Fruit fly (Drosophila melanogaster) whole organism, embryonic: ENCODE results near the gene ics.
A peak's percentile ranks its signal among the peaks of the same experiment; 100 is the strongest.

Experiments used
- Abd-B ChIP-seq: fragments of 200-800 bp; sonication (Bioruptor generic); optimal IDR thresholded peaks from 2 replicates; lab custom pipeline; 2018; ENCODE audit warnings: missing biosample characterization, mild to moderate bottlenecking, missing genetic modification characterization, moderate library complexity
- CG10321 ChIP-seq: fragments of 200-800 bp; sonication (Bioruptor generic); IDR thresholded peaks from 2 replicates; pipeline ENCODE4 v1.3.6; 2022; ENCODE audit warnings: missing biosample characterization, missing genetic modification characterization
- CG12236 ChIP-seq: fragments of 200-800 bp; sonication (Bioruptor generic); optimal IDR thresholded peaks from 2 replicates; lab custom pipeline; 2016; ENCODE audit warnings: missing biosample characterization, missing genetic modification characterization
- CG14441 ChIP-seq: fragments of 200-800 bp; sonication (Bioruptor generic); IDR thresholded peaks from 2 replicates; pipeline ENCODE4 v1.3.6; 2022; ENCODE audit warnings: missing biosample characterization, missing genetic modification characterization
- CG16813 ChIP-seq: fragments of 200-800 bp; sonication (Bioruptor generic); IDR thresholded peaks from 3 replicates; pipeline ENCODE4 v1.3.6; 2022; ENCODE audit warnings: missing biosample characterization, missing genetic modification characterization; ENCODE audit not compliant: partially characterized antibody
- CG17802 ChIP-seq: fragments of 200-800 bp; sonication (Bioruptor generic); optimal IDR thresholded peaks from 2 replicates; lab custom pipeline; 2018; ENCODE audit warnings: missing biosample characterization, mild to moderate bottlenecking, missing genetic modification characterization, moderate library complexity
- CG2199 ChIP-seq: fragments of 200-800 bp; sonication (Bioruptor generic); IDR thresholded peaks from 3 replicates; pipeline ENCODE4 v1.3.6; 2022; ENCODE audit warnings: missing biosample characterization, missing genetic modification characterization
- CG3065 ChIP-seq: fragments of 200-800 bp; sonication (Bioruptor generic); optimal IDR thresholded peaks from 2 replicates; lab custom pipeline; 2016; ENCODE audit warnings: missing biosample characterization, missing genetic modification characterization
- CG42726 ChIP-seq: fragments of 200-800 bp; sonication (Bioruptor generic); IDR thresholded peaks from 2 replicates; pipeline ENCODE4 v1.3.6; 2022; ENCODE audit warnings: missing biosample characterization, missing genetic modification characterization; ENCODE audit not compliant: partially characterized antibody
- CG4424 ChIP-seq: fragments of 200-800 bp; sonication (Bioruptor generic); optimal IDR thresholded peaks from 3 replicates; lab custom pipeline; 2016; ENCODE audit warnings: missing biosample characterization, missing genetic modification characterization
- CG4617 ChIP-seq: fragments of 200-800 bp; sonication (Bioruptor generic); optimal IDR thresholded peaks from 3 replicates; lab custom pipeline; 2016; ENCODE audit warnings: missing biosample characterization, missing genetic modification characterization, borderline replicate concordance
- CG6654 ChIP-seq: fragments of 200-800 bp; sonication (Bioruptor generic); optimal IDR thresholded peaks from 2 replicates; lab custom pipeline; 2017; ENCODE audit warnings: missing biosample characterization, mild to moderate bottlenecking, missing genetic modification characterization
- CG8290 ChIP-seq, 3 experiments: fragments of 200-800 bp; sonication (Bioruptor generic); optimal IDR thresholded peaks; 2 replicates each; lab custom pipeline; 2016 to 2019; ENCODE audit warnings: missing biosample characterization in 3 of 3, missing genetic modification characterization in 3 of 3, mild to moderate bottlenecking in 2 of 3, moderate library complexity in 1 of 3
- CG9215 ChIP-seq: fragments of 200-800 bp; sonication (Bioruptor generic); IDR thresholded peaks from 2 replicates; pipeline ENCODE4 v1.3.6; 2022; ENCODE audit warnings: missing biosample characterization, missing genetic modification characterization
- CG9817 ChIP-seq: fragments of 200-800 bp; sonication (Bioruptor generic); optimal IDR thresholded peaks from 2 replicates; lab custom pipeline; 2018; ENCODE audit warnings: missing biosample characterization, mild to moderate bottlenecking, missing genetic modification characterization, moderate library complexity
- Chrac-16 ChIP-seq: fragments of 200-800 bp; sonication (Bioruptor generic); optimal IDR thresholded peaks from 3 replicates; lab custom pipeline; 2016; ENCODE audit warnings: missing biosample characterization, missing genetic modification characterization
- Dek ChIP-seq: fragments of 200-800 bp; sonication (Bioruptor generic); optimal IDR thresholded peaks from 3 replicates; lab custom pipeline; 2019; ENCODE audit warnings: missing biosample characterization, mild to moderate bottlenecking, missing genetic modification characterization, moderate library complexity
- Dip3 ChIP-seq: fragments of 200-800 bp; sonication (Bioruptor generic); optimal IDR thresholded peaks from 3 replicates; lab custom pipeline; 2016; ENCODE audit warnings: missing biosample characterization, missing genetic modification characterization
- Drgx ChIP-seq: fragments of 200-800 bp; sonication (Bioruptor generic); IDR thresholded peaks from 2 replicates; pipeline ENCODE4 v1.3.6; 2022; ENCODE audit warnings: missing biosample characterization, missing genetic modification characterization
- E2f2 ChIP-seq: fragments of 200-800 bp; sonication (Bioruptor generic); IDR thresholded peaks from 2 replicates; pipeline ENCODE4 v1.3.6; 2022; ENCODE audit warnings: missing biosample characterization, missing genetic modification characterization
- Ets97D ChIP-seq: fragments of 200-800 bp; sonication (Bioruptor generic); optimal IDR thresholded peaks from 3 replicates; lab custom pipeline; 2016; ENCODE audit warnings: missing biosample characterization, missing genetic modification characterization
- HHEX ChIP-seq: fragments of 200-800 bp; sonication (Bioruptor generic); optimal IDR thresholded peaks from 3 replicates; lab custom pipeline; 2017; ENCODE audit warnings: missing biosample characterization, mild to moderate bottlenecking, missing genetic modification characterization, missing genetic modification reagents
- HLHmδ ChIP-seq: fragments of 200-800 bp; sonication (Bioruptor generic); optimal IDR thresholded peaks from 2 replicates; lab custom pipeline; 2018; ENCODE audit warnings: missing biosample characterization, mild to moderate bottlenecking, missing genetic modification characterization, moderate library complexity
- Jarid2 ChIP-seq: fragments of 200-800 bp; sonication (Bioruptor generic); optimal IDR thresholded peaks from 3 replicates; lab custom pipeline; 2017; ENCODE audit warnings: mild to moderate bottlenecking, missing biosample characterization, missing genetic modification reagents, missing genetic modification characterization
- Lhr ChIP-seq: fragments of 200-800 bp; sonication (Bioruptor generic); optimal IDR thresholded peaks from 3 replicates; lab custom pipeline; 2017; ENCODE audit warnings: mild to moderate bottlenecking, missing biosample characterization, missing genetic modification reagents, missing genetic modification characterization
- MESR4 ChIP-seq: fragments of 200-800 bp; sonication (Bioruptor generic); optimal IDR thresholded peaks from 2 replicates; lab custom pipeline; 2018; ENCODE audit warnings: missing biosample characterization, mild to moderate bottlenecking, missing genetic modification characterization, moderate library complexity
- Poxn ChIP-seq: fragments of 200-800 bp; sonication (Bioruptor generic); IDR thresholded peaks from 2 replicates; pipeline ENCODE4 v1.3.6; 2022; ENCODE audit warnings: missing biosample characterization, missing genetic modification characterization
- abd-A ChIP-seq: fragments of 200-800 bp; sonication (Bioruptor generic); optimal IDR thresholded peaks from 3 replicates; lab custom pipeline; 2019; ENCODE audit warnings: missing biosample characterization, mild to moderate bottlenecking, missing genetic modification characterization, moderate library complexity
- amos ChIP-seq: fragments of 200-800 bp; sonication (Bioruptor generic); IDR thresholded peaks from 2 replicates; pipeline ENCODE4 v1.3.6; 2022; ENCODE audit warnings: missing biosample characterization, missing genetic modification characterization; ENCODE audit not compliant: partially characterized antibody
- bbx ChIP-seq: fragments of 200-800 bp; sonication (Bioruptor generic); IDR thresholded peaks from 2 replicates; pipeline ENCODE4 v1.3.6; 2022; ENCODE audit warnings: missing biosample characterization, missing genetic modification characterization; ENCODE audit not compliant: partially characterized antibody
- chif ChIP-seq, 2 experiments: fragments of 200-800 bp; sonication (Bioruptor generic); optimal IDR thresholded peaks; 3 replicates each; lab custom pipeline; 2016; ENCODE audit warnings: missing biosample characterization in 2 of 2, missing genetic modification characterization in 2 of 2
- dm ChIP-seq: fragments of 200-800 bp; sonication (Bioruptor generic); optimal IDR thresholded peaks from 3 replicates; lab custom pipeline; 2016; ENCODE audit warnings: missing biosample characterization, missing genetic modification characterization
- exex ChIP-seq: fragments of 200-800 bp; sonication (Bioruptor generic); optimal IDR thresholded peaks from 4 replicates; lab custom pipeline; 2018; ENCODE audit warnings: missing biosample characterization, mild to moderate bottlenecking, missing genetic modification characterization, moderate library complexity
- fd64A ChIP-seq: fragments of 200-800 bp; sonication (Bioruptor generic); optimal IDR thresholded peaks from 3 replicates; lab custom pipeline; 2018; ENCODE audit warnings: missing biosample characterization, mild to moderate bottlenecking, missing genetic modification characterization
- gce ChIP-seq: fragments of 200-800 bp; sonication (Bioruptor generic); IDR thresholded peaks from 3 replicates; pipeline ENCODE4 v1.3.6; 2022; ENCODE audit warnings: missing biosample characterization, missing genetic modification characterization
- gfzf ChIP-seq: fragments of 200-800 bp; sonication (Bioruptor generic); optimal IDR thresholded peaks from 2 replicates; lab custom pipeline; 2016; ENCODE audit warnings: missing biosample characterization, mild to moderate bottlenecking, missing genetic modification characterization, moderate library complexity
- gt ChIP-seq: fragments of 200-800 bp; sonication (Bioruptor generic); IDR thresholded peaks from 2 replicates; pipeline ENCODE4 v1.3.6; 2022; ENCODE audit warnings: missing biosample characterization, missing genetic modification characterization
- her ChIP-seq: fragments of 200-800 bp; sonication (Bioruptor generic); optimal IDR thresholded peaks from 2 replicates; lab custom pipeline; 2016; ENCODE audit warnings: missing biosample characterization, missing genetic modification characterization
- kay ChIP-seq: fragments of 200-800 bp; sonication (Bioruptor generic); optimal IDR thresholded peaks from 2 replicates; lab custom pipeline; 2016; ENCODE audit warnings: missing biosample characterization, missing genetic modification characterization
- knrl ChIP-seq: fragments of 200-800 bp; sonication (Bioruptor generic); IDR thresholded peaks from 3 replicates; pipeline ENCODE4 v1.3.6; 2022; ENCODE audit warnings: missing biosample characterization, missing genetic modification characterization; ENCODE audit not compliant: partially characterized antibody
- run ChIP-seq: fragments of 200-800 bp; sonication (Bioruptor generic); optimal IDR thresholded peaks from 3 replicates; lab custom pipeline; 2018; ENCODE audit warnings: missing biosample characterization, mild to moderate bottlenecking, missing genetic modification characterization
- slou ChIP-seq: fragments of 200-800 bp; sonication (Bioruptor generic); optimal IDR thresholded peaks from 3 replicates; lab custom pipeline; 2016; ENCODE audit warnings: missing biosample characterization, missing genetic modification characterization
- sqz ChIP-seq: fragments of 200-800 bp; sonication (Bioruptor generic); optimal IDR thresholded peaks from 3 replicates; lab custom pipeline; 2018; ENCODE audit warnings: missing biosample characterization, mild to moderate bottlenecking, missing genetic modification characterization
- sug ChIP-seq: fragments of 200-800 bp; optimal IDR thresholded peaks from 2 replicates; lab custom pipeline; 2019; ENCODE audit warnings: missing biosample characterization, mild to moderate bottlenecking, missing genetic modification characterization, moderate library complexity
- trh ChIP-seq: fragments of 200-800 bp; sonication (Bioruptor generic); optimal IDR thresholded peaks from 2 replicates; lab custom pipeline; 2016; ENCODE audit warnings: missing biosample characterization, missing genetic modification characterization
- tx ChIP-seq: fragments of 200-800 bp; sonication (Bioruptor generic); optimal IDR thresholded peaks from 2 replicates; lab custom pipeline; 2016; ENCODE audit warnings: missing biosample characterization, missing genetic modification characterization
- yki ChIP-seq: fragments of >200 bp; optimal IDR thresholded peaks from 3 replicates; lab custom pipeline; 2018

The ics gene

dm6 chr2L:13665025-13665881 lies 22.9 kb upstream of the ics start, which contains the start of gene CG18507 (continued):
- TF ChIP-seq slou (GFP tag; lab: Kevin White, UChicago) (no peak), HHEX (GFP tag; lab: Kevin White, UChicago) (no peak)
- TF ChIP-seq, all 482 proteins: peak for 47

- no peak for TF ChIP-seq Lhr
- no peak for TF ChIP-seq CG17802 (tag; lab: Kevin White, UChicago)
- no peak for TF ChIP-seq chif (GFP tag; optimal IDR thresholded peaks at IDR 0.05; lab: Kevin White, UChicago)
- peak; percentile 82 for TF ChIP-seq kay (GFP tag; lab: Kevin White, UChicago)
- no peak for TF ChIP-seq fd64A (GFP tag; lab: Kevin White, UChicago)
- TF ChIP-seq tx, result no peak
- no peak for TF ChIP-seq gce
- no peak for TF ChIP-seq trh (GFP tag; lab: Kevin White, UChicago)
- TF ChIP-seq dm (GFP tag; lab: Kevin White, UChicago), result no peak
- TF ChIP-seq sqz (GFP tag; lab: Kevin White, UChicago), result no peak
- no peak for TF ChIP-seq E2f2 (GFP tag; lab: Robert Waterston, UW)
- no peak for TF ChIP-seq sug (tag; lab: Kevin White, UChicago)
- TF ChIP-seq yki (lab: Kevin White, UChicago), result no peak
- peak; percentile 10; the same call in 1 of the 2 replicates for TF ChIP-seq amos
- no peak for TF ChIP-seq CG3065 (GFP tag; lab: Kevin White, UChicago)
- TF ChIP-seq Jarid2 (GFP tag; lab: Kevin White, UChicago), result peak; percentile 31
- peak; percentile 33 for TF ChIP-seq MESR4 (GFP tag; lab: Kevin White, UChicago)
- no peak for TF ChIP-seq CG9215
- no peak for TF ChIP-seq run (tag; lab: Kevin White, UChicago)
- peak; percentile 23 for TF ChIP-seq bbx
- TF ChIP-seq Chrac-16, result no peak
- TF ChIP-seq Abd-B (GFP tag; lab: Kevin White, UChicago), result no peak
- no peak for TF ChIP-seq Dek (tag; lab: Kevin White, UChicago)
- no peak for TF ChIP-seq CG4424 (GFP tag; lab: Kevin White, UChicago)
- TF ChIP-seq exex (tag; lab: Kevin White, UChicago), result no peak
- 0 out of 2 replicates have a peak, but pooled peaks have one; percentile 16 for TF ChIP-seq CG42726 (GFP tag; lab: Robert Waterston, UW)
- TF ChIP-seq HLHmδ, result no peak
- no peak for TF ChIP-seq CG10321 (GFP tag; lab: Robert Waterston, UW)
- no peak for TF ChIP-seq CG14441
- TF ChIP-seq CG4617 (GFP tag; lab: Kevin White, UChicago), result peak; percentile 2
- no peak for TF ChIP-seq abd-A (tag; lab: Kevin White, UChicago)
- no peak for TF ChIP-seq CG9817
- TF ChIP-seq Dip3 (GFP tag; lab: Kevin White, UChicago), result no peak
- TF ChIP-seq gfzf (GFP tag; lab: Kevin White, UChicago), result peak; percentile 54
- TF ChIP-seq knrl (GFP tag; lab: Robert Waterston, UW), result peak; percentile 11; the same call in 1 of the 3 replicates
- no peak for TF ChIP-seq CG8290 (GFP tag; optimal IDR thresholded peaks at IDR 0.05; lab: Kevin White, UChicago)
- no peak for TF ChIP-seq CG8290 (tag; optimal IDR thresholded peaks at IDR 0.05; lab: Kevin White, UChicago)
- TF ChIP-seq Ets97D, result no peak
- no peak for TF ChIP-seq gt (GFP tag; lab: Robert Waterston, UW)
- no peak for TF ChIP-seq CG2199
- TF ChIP-seq CG12236 (GFP tag; lab: Kevin White, UChicago), result no peak
- TF ChIP-seq Drgx (GFP tag; lab: Robert Waterston, UW), result no peak
- peak; percentile 43 for TF ChIP-seq her (GFP tag; lab: Kevin White, UChicago)
- TF ChIP-seq CG16813 (GFP tag; lab: Robert Waterston, UW), result no peak
- no peak for TF ChIP-seq CG6654 (GFP tag; lab: Kevin White, UChicago)
- TF ChIP-seq Poxn (GFP tag; lab: Robert Waterston, UW), result no peak
Observed at dm6 chr2L:13641046-13641445, 1.4 kb downstream of the ics start.
